Fruit fly (Drosophila melanogaster) whole organism, embryonic: Measurements from ENCODE around the gene Mgat3.

ENCODE experiments used
- CG10267 ChIP-seq: fragments of 200-800 bp; sonication (Bioruptor generic); optimal IDR thresholded peaks from 2 replicates; lab custom pipeline; 2018; ENCODE audit warnings: missing biosample characterization, mild to moderate bottlenecking, missing genetic modification characterization, moderate library complexity
- CG12659 ChIP-seq: fragments of 200-800 bp; sonication (Bioruptor generic); optimal IDR thresholded peaks from 3 replicates; lab custom pipeline; 2017; ENCODE audit warnings: mild to moderate bottlenecking, missing biosample characterization, missing genetic modification reagents, missing genetic modification characterization
- CG13287 ChIP-seq: fragments of 200-800 bp; sonication (Bioruptor generic); IDR thresholded peaks from 2 replicates; pipeline ENCODE4 v1.3.6; 2022; ENCODE audit warnings: missing biosample characterization, missing genetic modification characterization; ENCODE audit not compliant: partially characterized antibody
- CG13775 ChIP-seq: fragments of 200-800 bp; sonication (Bioruptor generic); optimal IDR thresholded peaks from 3 replicates; lab custom pipeline; 2017; ENCODE audit warnings: missing biosample characterization, mild to moderate bottlenecking, missing genetic modification characterization
- CG1602 ChIP-seq: fragments of 200-800 bp; sonication (Bioruptor generic); optimal IDR thresholded peaks from 3 replicates; lab custom pipeline; 2016; ENCODE audit warnings: missing biosample characterization, missing genetic modification characterization
- CG1603 ChIP-seq: fragments of 200-800 bp; sonication (Bioruptor generic); optimal IDR thresholded peaks from 2 replicates; lab custom pipeline; 2019; ENCODE audit warnings: missing biosample characterization, mild to moderate bottlenecking, missing genetic modification characterization, moderate library complexity
- CG30403 ChIP-seq: fragments of 200-800 bp; sonication (Bioruptor generic); optimal IDR thresholded peaks from 3 replicates; lab custom pipeline; 2016; ENCODE audit warnings: missing biosample characterization, missing genetic modification characterization
- CG33557 ChIP-seq: fragments of 200-800 bp; sonication (Bioruptor generic); optimal IDR thresholded peaks from 2 replicates; lab custom pipeline; 2019; ENCODE audit warnings: missing biosample characterization, mild to moderate bottlenecking, missing genetic modification characterization, moderate library complexity
- CG3838 ChIP-seq: fragments of 200-800 bp; sonication (Bioruptor generic); optimal IDR thresholded peaks from 3 replicates; lab custom pipeline; 2016; ENCODE audit warnings: missing biosample characterization, missing genetic modification characterization
- CG4328 ChIP-seq: fragments of 200-800 bp; sonication (Bioruptor generic); optimal IDR thresholded peaks from 3 replicates; lab custom pipeline; 2017; ENCODE audit warnings: missing biosample characterization, missing genetic modification reagents, missing genetic modification characterization
- CG4617 ChIP-seq: fragments of 200-800 bp; sonication (Bioruptor generic); optimal IDR thresholded peaks from 3 replicates; lab custom pipeline; 2016; ENCODE audit warnings: missing biosample characterization, missing genetic modification characterization, borderline replicate concordance
- CG6175 ChIP-seq: fragments of 200-800 bp; sonication (Bioruptor generic); IDR thresholded peaks from 3 replicates; pipeline ENCODE4 v1.3.6; 2022; ENCODE audit warnings: missing biosample characterization, missing genetic modification characterization
- CG6254 ChIP-seq: fragments of 200-800 bp; sonication (Bioruptor generic); optimal IDR thresholded peaks from 3 replicates; lab custom pipeline; 2017; ENCODE audit warnings: mild to moderate bottlenecking, missing biosample characterization, missing genetic modification reagents, missing genetic modification characterization
- CG7271 ChIP-seq: fragments of 200-800 bp; sonication (Bioruptor generic); optimal IDR thresholded peaks from 2 replicates; lab custom pipeline; 2018; ENCODE audit warnings: missing biosample characterization, mild to moderate bottlenecking, missing genetic modification characterization, moderate library complexity
- CG7357 ChIP-seq: fragments of 200-800 bp; sonication (Bioruptor generic); IDR thresholded peaks from 3 replicates; pipeline ENCODE4 v1.3.6; 2022; ENCODE audit warnings: missing biosample characterization, missing genetic modification characterization
- CG7928 ChIP-seq: fragments of 200-800 bp; sonication (Bioruptor generic); optimal IDR thresholded peaks from 2 replicates; lab custom pipeline; 2017; ENCODE audit warnings: missing biosample characterization, mild to moderate bottlenecking, missing genetic modification characterization
- CG8089 ChIP-seq: fragments of 200-800 bp; sonication (Bioruptor generic); optimal IDR thresholded peaks from 3 replicates; lab custom pipeline; 2016; ENCODE audit warnings: missing biosample characterization, missing genetic modification characterization
- Camta ChIP-seq: fragments of 200-800 bp; sonication (Bioruptor generic); optimal IDR thresholded peaks from 2 replicates; lab custom pipeline; 2016; ENCODE audit warnings: missing biosample characterization, missing genetic modification characterization
- CrebB ChIP-seq: fragments of 200-800 bp; sonication (Bioruptor generic); optimal IDR thresholded peaks from 3 replicates; lab custom pipeline; 2018; ENCODE audit warnings: missing biosample characterization, mild to moderate bottlenecking, missing genetic modification characterization
- Dp ChIP-seq: fragments of 200-800 bp; sonication (Bioruptor generic); optimal IDR thresholded peaks from 2 replicates; lab custom pipeline; 2018; ENCODE audit warnings: missing biosample characterization, mild to moderate bottlenecking, missing genetic modification characterization, moderate library complexity
- Dref ChIP-seq: fragments of 200-800 bp; sonication (Bioruptor generic); IDR thresholded peaks from 2 replicates; pipeline ENCODE4 v1.3.6; 2022; ENCODE audit warnings: missing biosample characterization, missing genetic modification characterization
- Fer2 ChIP-seq: fragments of 200-800 bp; sonication (Bioruptor generic); optimal IDR thresholded peaks from 2 replicates; lab custom pipeline; 2018; ENCODE audit warnings: missing biosample characterization, mild to moderate bottlenecking, missing genetic modification characterization, moderate library complexity
- Gsc ChIP-seq: fragments of 200-800 bp; sonication (Bioruptor generic); IDR thresholded peaks from 2 replicates; pipeline ENCODE4 v1.3.6; 2022; ENCODE audit warnings: missing biosample characterization, missing genetic modification characterization
- Gug ChIP-seq: fragments of 200-800 bp; sonication (Bioruptor generic); IDR thresholded peaks from 4 replicates; pipeline ENCODE4 v1.3.6; 2022; ENCODE audit warnings: missing biosample characterization, missing genetic modification characterization
- H15 ChIP-seq: fragments of 200-800 bp; sonication (Bioruptor generic); IDR thresholded peaks from 3 replicates; pipeline ENCODE4 v1.3.6; 2022; ENCODE audit warnings: missing biosample characterization, missing genetic modification characterization
- Hey ChIP-seq: fragments of 200-800 bp; sonication (Bioruptor generic); optimal IDR thresholded peaks from 3 replicates; lab custom pipeline; 2018; ENCODE audit warnings: missing biosample characterization, mild to moderate bottlenecking, missing genetic modification characterization
- Hmr ChIP-seq: fragments of 200-800 bp; sonication (Bioruptor generic); optimal IDR thresholded peaks from 3 replicates; lab custom pipeline; 2017; ENCODE audit warnings: mild to moderate bottlenecking, missing biosample characterization, missing genetic modification reagents, missing genetic modification characterization
- Kr ChIP-seq: fragments of 200-800 bp; sonication (Bioruptor generic); optimal IDR thresholded peaks from 2 replicates; lab custom pipeline; 2017; ENCODE audit warnings: missing biosample characterization, mild to moderate bottlenecking, missing genetic modification characterization
- Neu2 ChIP-seq: fragments of 200-800 bp; sonication (Bioruptor generic); optimal IDR thresholded peaks from 3 replicates; lab custom pipeline; 2016; ENCODE audit warnings: missing biosample characterization, missing genetic modification characterization, borderline replicate concordance
- Rx ChIP-seq: fragments of 200-800 bp; sonication (Bioruptor generic); IDR thresholded peaks from 2 replicates; pipeline ENCODE4 v1.3.6; 2022; ENCODE audit warnings: missing biosample characterization, missing genetic modification characterization
- Taf1 ChIP-seq: fragments of 200-800 bp; sonication (Bioruptor generic); IDR thresholded peaks from 2 replicates; pipeline ENCODE4 v1.3.6; 2022; ENCODE audit warnings: missing biosample characterization, missing genetic modification characterization
- ac ChIP-seq: fragments of 200-800 bp; sonication (Bioruptor generic); optimal IDR thresholded peaks from 3 replicates; lab custom pipeline; 2017; ENCODE audit warnings: missing biosample characterization, mild to moderate bottlenecking, missing genetic modification characterization
- ap ChIP-seq: fragments of 200-800 bp; sonication (Bioruptor generic); IDR thresholded peaks from 2 replicates; pipeline ENCODE4 v1.3.6; 2022; ENCODE audit warnings: missing biosample characterization, missing genetic modification characterization
- bsh ChIP-seq, 2 experiments: fragments of 200-800 bp; sonication (Bioruptor generic); optimal IDR thresholded peaks; 2 replicates each; lab custom pipeline; 2017 to 2018; ENCODE audit warnings: mild to moderate bottlenecking in 2 of 2, missing biosample characterization in 2 of 2, missing genetic modification characterization in 2 of 2, moderate library complexity in 1 of 2
- cg ChIP-seq: fragments of 200-800 bp; sonication (Bioruptor generic); optimal IDR thresholded peaks from 3 replicates; lab custom pipeline; 2019; ENCODE audit warnings: missing biosample characterization, mild to moderate bottlenecking, missing genetic modification characterization, moderate library complexity
- chif ChIP-seq, 2 experiments: fragments of 200-800 bp; sonication (Bioruptor generic); optimal IDR thresholded peaks; 3 replicates each; lab custom pipeline; 2016; ENCODE audit warnings: missing biosample characterization in 2 of 2, missing genetic modification characterization in 2 of 2
- chn ChIP-seq: fragments of 200-800 bp; sonication (Bioruptor generic); optimal IDR thresholded peaks from 2 replicates; lab custom pipeline; 2016; ENCODE audit warnings: missing biosample characterization, missing genetic modification characterization
- disco-r ChIP-seq: fragments of 200-800 bp; sonication (Bioruptor generic); optimal IDR thresholded peaks from 2 replicates; lab custom pipeline; 2016; ENCODE audit warnings: missing biosample characterization, missing genetic modification characterization
- ems ChIP-seq: fragments of 200-800 bp; sonication (Bioruptor generic); optimal IDR thresholded peaks from 3 replicates; lab custom pipeline; 2016; ENCODE audit warnings: missing biosample characterization, missing genetic modification characterization
- fd102C ChIP-seq: fragments of 200-800 bp; sonication (Bioruptor generic); optimal IDR thresholded peaks from 2 replicates; lab custom pipeline; 2018; ENCODE audit warnings: missing biosample characterization, mild to moderate bottlenecking, missing genetic modification characterization, moderate library complexity
- fru ChIP-seq: fragments of >200 bp; optimal IDR thresholded peaks from 2 replicates; lab custom pipeline; 2017
- gfzf ChIP-seq: fragments of 200-800 bp; sonication (Bioruptor generic); optimal IDR thresholded peaks from 2 replicates; lab custom pipeline; 2016; ENCODE audit warnings: missing biosample characterization, mild to moderate bottlenecking, missing genetic modification characterization, moderate library complexity
- gt ChIP-seq: fragments of 200-800 bp; sonication (Bioruptor generic); IDR thresholded peaks from 2 replicates; pipeline ENCODE4 v1.3.6; 2022; ENCODE audit warnings: missing biosample characterization, missing genetic modification characterization
- pros ChIP-seq: fragments of 200-800 bp; sonication (Bioruptor generic); optimal IDR thresholded peaks from 3 replicates; lab custom pipeline; 2019; ENCODE audit warnings: missing biosample characterization, mild to moderate bottlenecking, missing genetic modification characterization, moderate library complexity
- pzg ChIP-seq: fragments of 200-800 bp; sonication (Bioruptor generic); optimal IDR thresholded peaks from 3 replicates; lab custom pipeline; 2018; ENCODE audit warnings: missing biosample characterization, mild to moderate bottlenecking, missing genetic modification characterization, moderate library complexity
- run ChIP-seq: fragments of 200-800 bp; sonication (Bioruptor generic); optimal IDR thresholded peaks from 3 replicates; lab custom pipeline; 2018; ENCODE audit warnings: missing biosample characterization, mild to moderate bottlenecking, missing genetic modification characterization
- slbo ChIP-seq: fragments of 200-800 bp; sonication (Bioruptor generic); IDR thresholded peaks from 2 replicates; pipeline ENCODE4 v1.3.6; 2022; ENCODE audit warnings: missing biosample characterization, missing genetic modification characterization
- slp2 ChIP-seq: fragments of 200-800 bp; sonication (Bioruptor generic); optimal IDR thresholded peaks from 2 replicates; lab custom pipeline; 2016; ENCODE audit warnings: missing biosample characterization, missing genetic modification characterization
- zfh2 ChIP-seq: fragments of 200-800 bp; sonication (Bioruptor generic); optimal IDR thresholded peaks from 2 replicates; lab custom pipeline; 2016; ENCODE audit warnings: missing biosample characterization, missing genetic modification characterization

Mgat3 gene

DNA sequence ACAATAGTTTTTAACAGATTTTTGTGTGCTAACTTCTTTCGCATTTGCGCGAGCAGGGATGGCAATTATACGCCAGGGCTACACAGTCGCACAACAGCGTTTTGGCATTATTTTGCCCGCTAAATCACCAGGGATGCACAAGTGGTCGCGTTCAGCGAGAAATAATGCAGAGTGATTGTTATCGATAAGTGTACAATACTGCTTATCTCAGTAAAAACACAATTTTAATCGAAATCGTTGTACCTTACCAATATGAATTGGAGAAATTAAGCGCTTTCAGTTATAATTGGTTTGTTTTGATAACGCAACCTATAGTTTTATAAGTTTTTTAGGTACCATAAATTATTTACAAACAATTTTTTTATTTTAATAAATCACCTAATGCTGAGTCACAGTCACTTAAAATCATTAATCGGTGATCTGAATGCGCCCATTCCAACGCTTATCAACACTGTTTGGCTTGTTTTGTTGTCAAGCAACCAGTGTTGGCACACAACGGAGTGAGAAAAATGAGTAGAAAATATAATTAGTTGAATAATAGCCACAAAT, 5.6 kb downstream of the Mgat3 start, which contains the start of the genes Sfmbt and CG5439 (continued):
- TF ChIP-seq Taf1 (GFP tag; lab: Robert Waterston, UW) = no peak; the same call in 1 of the 2 replicates
- peak; percentile 48 for TF ChIP-seq Dp (GFP tag; lab: Kevin White, UChicago)
- peak; percentile 39 for TF ChIP-seq CG8089 (GFP tag; lab: Kevin White, UChicago)
- TF ChIP-seq CG33557 (GFP tag; lab: Kevin White, UChicago) = peak; percentile 62
- peak; percentile 81 for TF ChIP-seq Dref
- TF ChIP-seq pzg (GFP tag; lab: Kevin White, UChicago) = peak; percentile 89
- peak; percentile 21 for TF ChIP-seq disco-r (GFP tag; lab: Kevin White, UChicago)
- TF ChIP-seq fd102C = no peak
- peak; percentile 75 for TF ChIP-seq ems (GFP tag; lab: Kevin White, UChicago)
- TF ChIP-seq CG1602 (GFP tag; lab: Kevin White, UChicago) = peak; percentile 83
- no peak for TF ChIP-seq CG7271 (tag; lab: Kevin White, UChicago)
- peak in 1 of 2 experiments; percentile 50 for TF ChIP-seq bsh (GFP tag; optimal IDR thresholded peaks at IDR 0.05; lab: Kevin White, UChicago)
- peak; percentile 17 for TF ChIP-seq ac (GFP tag; lab: Kevin White, UChicago)
- peak; percentile 97 for TF ChIP-seq CG10267 (tag; lab: Kevin White, UChicago)
- peak; percentile 58 to 69 for TF ChIP-seq chif (GFP tag; optimal IDR thresholded peaks at IDR 0.05; lab: Kevin White, UChicago)
- peak; percentile 57 for TF ChIP-seq Fer2 (tag; lab: Kevin White, UChicago)
- peak; percentile 26 for TF ChIP-seq CG3838
- peak; percentile 50; the same call in 1 of the 3 replicates for TF ChIP-seq CG6175 (GFP tag; lab: Robert Waterston, UW)
- TF ChIP-seq CG4617 = peak; percentile 88
- TF ChIP-seq Hey (tag; lab: Kevin White, UChicago) = no peak
- TF ChIP-seq pros (GFP tag; lab: Kevin White, UChicago) = no peak
- TF ChIP-seq fru = no peak
- TF ChIP-seq CG13287 = peak; percentile 33; the same call in 1 of the 2 replicates
- TF ChIP-seq slp2 (GFP tag; lab: Kevin White, UChicago) = peak; percentile 73
- TF ChIP-seq run (tag; lab: Kevin White, UChicago) = no peak
- TF ChIP-seq chn = peak; percentile 71
- peak; percentile 100 for TF ChIP-seq CG7928
- TF ChIP-seq slbo (GFP tag; lab: Robert Waterston, UW) = peak; percentile 88
- TF ChIP-seq gt (GFP tag; lab: Robert Waterston, UW) = peak; percentile 15; the same call in 1 of the 2 replicates
- TF ChIP-seq Neu2 (GFP tag; lab: Kevin White, UChicago) = no peak
- peak; percentile 91 for TF ChIP-seq CG30403 (GFP tag; lab: Kevin White, UChicago)
- TF ChIP-seq Rx (GFP tag; lab: Robert Waterston, UW) = no peak; the same call in 1 of the 2 replicates
- peak; percentile 56; the same call in 1 of the 3 replicates for TF ChIP-seq CG7357 (GFP tag; lab: Robert Waterston, UW)
- peak; percentile 79 for TF ChIP-seq Camta
- peak; percentile 88 for TF ChIP-seq CG13775
- TF ChIP-seq H15 (GFP tag; lab: Robert Waterston, UW) = peak; percentile 25; the same call in 1 of the 3 replicates
- peak; percentile 94 for TF ChIP-seq CG12659 (GFP tag; lab: Kevin White, UChicago)
- TF ChIP-seq CG4328 (GFP tag; lab: Kevin White, UChicago) = peak; percentile 68
- TF ChIP-seq CrebB = no peak
- peak; percentile 94 for TF ChIP-seq zfh2 (GFP tag; lab: Kevin White, UChicago)
- TF ChIP-seq Hmr (GFP tag; lab: Kevin White, UChicago) = no peak
- TF ChIP-seq cg = no peak
- TF ChIP-seq Gug (GFP tag; lab: Robert Waterston, UW) = peak; percentile 88
- peak; percentile 60 for TF ChIP-seq gfzf
- no peak for TF ChIP-seq Kr
- no peak for TF ChIP-seq CG1603 (tag; lab: Kevin White, UChicago)
- peak; percentile 23 for TF ChIP-seq CG6254 (GFP tag; lab: Kevin White, UChicago)
- peak; percentile 42; the same call in 1 of the 2 replicates for TF ChIP-seq Gsc (GFP tag; lab: Robert Waterston, UW)
- no peak for TF ChIP-seq ap (GFP tag; lab: Robert Waterston, UW)
